Fruit fly (Drosophila melanogaster) whole organism: ENCODE results near the gene TrissinR.

Source experiments
- CG8478 ChIP-seq: fragments of >200 bp; optimal IDR thresholded peaks from 2 replicates; lab custom pipeline; 2018; ENCODE audit warnings: inconsistent platforms
- Dll ChIP-seq: fragments of >200 bp; optimal IDR thresholded peaks from 2 replicates; lab custom pipeline; 2017
- EcR ChIP-seq, 2 experiments: fragments of >200 bp; optimal IDR thresholded peaks; 2 replicates each; lab custom pipeline; 2017; ENCODE audit warnings: missing biosample characterization in 2 of 2, missing genetic modification characterization in 2 of 2, missing genetic modification reagents in 2 of 2
- pan ChIP-seq: fragments of >200 bp; optimal IDR thresholded peaks from 2 replicates; lab custom pipeline; 2017
- psq ChIP-seq: fragments of >200 bp; optimal IDR thresholded peaks from 2 replicates; lab custom pipeline; 2017
- usp ChIP-seq: fragments of >200 bp; optimal IDR thresholded peaks from 2 replicates; lab custom pipeline; 2017; ENCODE audit warnings: missing biosample characterization, missing genetic modification characterization, mixed read lengths

Gene TrissinR

dm6 chr2L:5823704-5824103 is at the start of gene TrissinR:
TrissinR (plus strand) TSS chr2L:5824004.
- TF ChIP-seq pan (lab: Kevin White, UChicago) = no peak
- TF ChIP-seq Dll = no peak
- TF ChIP-seq psq = no peak
- TF ChIP-seq usp (GFP tag; lab: Kevin White, UChicago) = no peak
- no peak for TF ChIP-seq CG8478 (lab: Kevin White, UChicago)
- TF ChIP-seq EcR (GFP tag; optimal IDR thresholded peaks at IDR 0.05; lab: Kevin White, UChicago) = no peak

dm6 chr2L:5778157-5778556 is 45.6 kb upstream of the TrissinR start:
- TF ChIP-seq Dll (no peak), pan (lab: Kevin White, UChicago) (peak; percentile 75), CG8478 (lab: Kevin White, UChicago) (no peak)

dm6 chr2L:5780703-5781102 is 43.1 kb upstream of the TrissinR start:
- no peak for TF ChIP-seq pan (lab: Kevin White, UChicago)
- TF ChIP-seq psq = no peak
- TF ChIP-seq usp (GFP tag; lab: Kevin White, UChicago) = no peak
- TF ChIP-seq Dll = no peak
- no peak for TF ChIP-seq CG8478 (lab: Kevin White, UChicago)
- TF ChIP-seq EcR (GFP tag; optimal IDR thresholded peaks at IDR 0.05; lab: Kevin White, UChicago) = no peak

- TF ChIP-seq Dll = no peak
- TF ChIP-seq pan (lab: Kevin White, UChicago) = no peak
- no peak for TF ChIP-seq usp (GFP tag; lab: Kevin White, UChicago)
- no peak for TF ChIP-seq psq
- TF ChIP-seq EcR (GFP tag; optimal IDR thresholded peaks at IDR 0.05; lab: Kevin White, UChicago) = no peak
- no peak for TF ChIP-seq CG8478 (lab: Kevin White, UChicago)
These were observed 42.6 kb upstream of the TrissinR start for dm6 chr2L:5781181-5781580.

- TF ChIP-seq CG8478 (lab: Kevin White, UChicago) (no peak), pan (lab: Kevin White, UChicago) (no peak), Dll (no peak), EcR (GFP tag; optimal IDR thresholded peaks at IDR 0.05; lab: Kevin White, UChicago) (no peak), usp (GFP tag; lab: Kevin White, UChicago) (no peak), psq (no peak)
These were observed 40.9 kb upstream of the TrissinR start for dm6 chr2L:5782866-5783265.

- TF ChIP-seq usp (GFP tag; lab: Kevin White, UChicago) (no peak), EcR (GFP tag; optimal IDR thresholded peaks at IDR 0.05; lab: Kevin White, UChicago) (no peak), pan (lab: Kevin White, UChicago) (no peak), Dll (no peak), CG8478 (lab: Kevin White, UChicago) (no peak), psq (no peak)
These were observed 40.1 kb upstream of the TrissinR start, which contains the start of gene CG31913 for dm6 chr2L:5783731-5784130. CG31913 (plus strand) TSS chr2L:5784031.

- TF ChIP-seq psq (no peak), pan (lab: Kevin White, UChicago) (no peak), CG8478 (lab: Kevin White, UChicago) (no peak), Dll (no peak), usp (GFP tag; lab: Kevin White, UChicago) (no peak), EcR (GFP tag; optimal IDR thresholded peaks at IDR 0.05; lab: Kevin White, UChicago) (no peak)
These were observed 34.5 kb upstream of the TrissinR start for dm6 chr2L:5789268-5789667.

dm6 chr2L:5790799-5791526 is 32.8 kb upstream of the TrissinR start:
- TF ChIP-seq pan (lab: Kevin White, UChicago) = no peak
- no peak for TF ChIP-seq Dll
- TF ChIP-seq EcR (GFP tag; optimal IDR thresholded peaks at IDR 0.05; lab: Kevin White, UChicago) = no peak
- no peak for TF ChIP-seq CG8478 (lab: Kevin White, UChicago)

- no peak for TF ChIP-seq psq
- no peak for TF ChIP-seq EcR (GFP tag; optimal IDR thresholded peaks at IDR 0.05; lab: Kevin White, UChicago)
- TF ChIP-seq Dll = no peak
- TF ChIP-seq CG8478 (lab: Kevin White, UChicago) = no peak
- TF ChIP-seq pan (lab: Kevin White, UChicago) = no peak
- TF ChIP-seq usp (GFP tag; lab: Kevin White, UChicago) = no peak
These were observed 30.7 kb upstream of the TrissinR start for dm6 chr2L:5793098-5793497.

- TF ChIP-seq pan (lab: Kevin White, UChicago) (no peak), usp (GFP tag; lab: Kevin White, UChicago) (no peak), Dll (no peak), psq (no peak), EcR (GFP tag; optimal IDR thresholded peaks at IDR 0.05; lab: Kevin White, UChicago) (no peak), CG8478 (lab: Kevin White, UChicago) (no peak)
These were observed 28.6 kb upstream of the TrissinR start for dm6 chr2L:5795192-5795591.

dm6 chr2L:5797977-5798376 is 25.8 kb upstream of the TrissinR start:
- TF ChIP-seq psq (no peak), EcR (GFP tag; optimal IDR thresholded peaks at IDR 0.05; lab: Kevin White, UChicago) (no peak), pan (lab: Kevin White, UChicago) (no peak), usp (GFP tag; lab: Kevin White, UChicago) (no peak), CG8478 (lab: Kevin White, UChicago) (no peak), Dll (no peak)

- no peak for TF ChIP-seq usp (GFP tag; lab: Kevin White, UChicago)
- TF ChIP-seq Dll = no peak
- no peak for TF ChIP-seq CG8478 (lab: Kevin White, UChicago)
- TF ChIP-seq EcR (GFP tag; optimal IDR thresholded peaks at IDR 0.05; lab: Kevin White, UChicago) = no peak
- no peak for TF ChIP-seq pan (lab: Kevin White, UChicago)
- TF ChIP-seq psq = no peak
These were observed 25.2 kb upstream of the TrissinR start for dm6 chr2L:5798629-5799028.
